Worm (Caenorhabditis elegans) whole organism, young adult: Measurements from ENCODE around the gene sri-60.

Experiments
- athp-1 ChIP-seq: sonication (generic microtip); optimal IDR thresholded peaks from 2 replicates; lab custom pipeline; 2017; ENCODE audit warnings: mild to moderate bottlenecking, missing genetic modification characterization, missing compliant biosample characterization
- mcd-1 ChIP-seq: fragments of 200-800 bp; sonication (Bioruptor generic); IDR thresholded peaks from 2 replicates; pipeline ENCODE4 v1.3.6; 2022; ENCODE audit warnings: missing genetic modification reagents, missing genetic modification characterization, missing compliant biosample characterization

ce11 chrII:2684783-2685182 is 17.9 kb downstream of the sri-60 start:
- TF ChIP-seq mcd-1 (GFP tag; lab: Robert Waterston, UW) = no peak
- no peak for TF ChIP-seq athp-1 (tag; lab: Kevin White, UChicago)
